Fruit fly (Drosophila melanogaster) whole organism, embryonic: ENCODE results near the gene Cp16.

Experiments
- Ada2b ChIP-seq: fragments of 200-800 bp; sonication (Bioruptor generic); IDR thresholded peaks from 2 replicates; pipeline ENCODE4 v1.3.6; 2022; ENCODE audit warnings: missing biosample characterization, missing genetic modification characterization
- Bdp1 ChIP-seq: fragments of 200-800 bp; sonication (Bioruptor generic); optimal IDR thresholded peaks from 3 replicates; lab custom pipeline; 2016; ENCODE audit warnings: missing biosample characterization, missing genetic modification characterization
- CG1024 ChIP-seq: fragments of 200-800 bp; sonication (Bioruptor generic); IDR thresholded peaks from 2 replicates; pipeline ENCODE4 v1.3.6; 2022; ENCODE audit warnings: missing biosample characterization, missing genetic modification characterization
- CG10267 ChIP-seq: fragments of 200-800 bp; sonication (Bioruptor generic); optimal IDR thresholded peaks from 2 replicates; lab custom pipeline; 2018; ENCODE audit warnings: missing biosample characterization, mild to moderate bottlenecking, missing genetic modification characterization, moderate library complexity
- CG10543 ChIP-seq: fragments of 200-800 bp; sonication (Bioruptor generic); optimal IDR thresholded peaks from 3 replicates; lab custom pipeline; 2017; ENCODE audit warnings: missing biosample characterization, mild to moderate bottlenecking, missing genetic modification characterization, moderate library complexity
- CG10565 ChIP-seq: fragments of 200-800 bp; sonication (Bioruptor generic); optimal IDR thresholded peaks from 3 replicates; lab custom pipeline; 2016; ENCODE audit warnings: missing biosample characterization, mild to moderate bottlenecking, missing genetic modification characterization
- CG11093 ChIP-seq: fragments of 200-800 bp; sonication (Bioruptor generic); IDR thresholded peaks from 3 replicates; pipeline ENCODE4 v1.3.6; 2022; ENCODE audit warnings: missing biosample characterization, missing genetic modification characterization
- CG11723 ChIP-seq: fragments of 200-800 bp; sonication (Bioruptor generic); optimal IDR thresholded peaks from 2 replicates; lab custom pipeline; 2017; ENCODE audit warnings: missing biosample characterization, mild to moderate bottlenecking, missing genetic modification characterization
- CG1529 ChIP-seq: fragments of 200-800 bp; sonication (Bioruptor generic); optimal IDR thresholded peaks from 3 replicates; lab custom pipeline; 2018; ENCODE audit warnings: missing biosample characterization, missing genetic modification characterization
- CG1602 ChIP-seq: fragments of 200-800 bp; sonication (Bioruptor generic); optimal IDR thresholded peaks from 3 replicates; lab custom pipeline; 2016; ENCODE audit warnings: missing biosample characterization, missing genetic modification characterization
- CG1647 ChIP-seq: fragments of 200-800 bp; sonication (Bioruptor generic); optimal IDR thresholded peaks from 3 replicates; lab custom pipeline; 2016; ENCODE audit warnings: missing biosample characterization, missing genetic modification characterization
- CG16815 ChIP-seq: fragments of 200-800 bp; sonication (Bioruptor generic); optimal IDR thresholded peaks from 3 replicates; lab custom pipeline; 2017; ENCODE audit warnings: missing biosample characterization, mild to moderate bottlenecking, missing genetic modification characterization
- CG2712 ChIP-seq: fragments of 200-800 bp; optimal IDR thresholded peaks from 3 replicates; lab custom pipeline; 2019; ENCODE audit warnings: missing biosample characterization, mild to moderate bottlenecking, missing genetic modification characterization, moderate library complexity
- CG33213 ChIP-seq: fragments of 200-800 bp; sonication (Bioruptor generic); optimal IDR thresholded peaks from 3 replicates; lab custom pipeline; 2016; ENCODE audit warnings: missing biosample characterization, missing genetic modification characterization
- CG4854 ChIP-seq: fragments of 200-800 bp; sonication (Bioruptor generic); optimal IDR thresholded peaks from 2 replicates; lab custom pipeline; 2016; ENCODE audit warnings: missing biosample characterization, missing genetic modification characterization, inconsistent platforms
- CG5180 ChIP-seq: fragments of 200-800 bp; sonication (Bioruptor generic); optimal IDR thresholded peaks from 3 replicates; lab custom pipeline; 2017; ENCODE audit warnings: missing biosample characterization, missing genetic modification characterization, mild to moderate bottlenecking, moderate library complexity, missing genetic modification reagents
- CG6654 ChIP-seq: fragments of 200-800 bp; sonication (Bioruptor generic); optimal IDR thresholded peaks from 2 replicates; lab custom pipeline; 2017; ENCODE audit warnings: missing biosample characterization, mild to moderate bottlenecking, missing genetic modification characterization
- CG7556 ChIP-seq: fragments of 200-800 bp; sonication (Bioruptor generic); optimal IDR thresholded peaks from 2 replicates; lab custom pipeline; 2017; ENCODE audit warnings: missing biosample characterization, mild to moderate bottlenecking, missing genetic modification characterization
- CG8359 ChIP-seq: fragments of 200-800 bp; sonication (Bioruptor generic); optimal IDR thresholded peaks from 2 replicates; lab custom pipeline; 2017; ENCODE audit warnings: missing biosample characterization, mild to moderate bottlenecking, missing genetic modification characterization, borderline replicate concordance
- CG9215 ChIP-seq: fragments of 200-800 bp; sonication (Bioruptor generic); IDR thresholded peaks from 2 replicates; pipeline ENCODE4 v1.3.6; 2022; ENCODE audit warnings: missing biosample characterization, missing genetic modification characterization
- CTCF ChIP-seq: fragments of 200-800 bp; sonication (Bioruptor generic); optimal IDR thresholded peaks from 2 replicates; lab custom pipeline; 2017; ENCODE audit warnings: missing biosample characterization, mild to moderate bottlenecking, missing genetic modification characterization, moderate library complexity
- Dek ChIP-seq: fragments of 200-800 bp; sonication (Bioruptor generic); optimal IDR thresholded peaks from 3 replicates; lab custom pipeline; 2019; ENCODE audit warnings: missing biosample characterization, mild to moderate bottlenecking, missing genetic modification characterization, moderate library complexity
- Dp ChIP-seq: fragments of 200-800 bp; sonication (Bioruptor generic); optimal IDR thresholded peaks from 2 replicates; lab custom pipeline; 2018; ENCODE audit warnings: missing biosample characterization, mild to moderate bottlenecking, missing genetic modification characterization, moderate library complexity
- Ets65A ChIP-seq: fragments of 200-800 bp; sonication (Bioruptor generic); peaks from one replicate; lab custom pipeline; 2016; ENCODE audit warnings: missing biosample characterization, missing genetic modification characterization
- H15 ChIP-seq: fragments of 200-800 bp; sonication (Bioruptor generic); IDR thresholded peaks from 3 replicates; pipeline ENCODE4 v1.3.6; 2022; ENCODE audit warnings: missing biosample characterization, missing genetic modification characterization
- NfI ChIP-seq: fragments of 200-800 bp; sonication (Bioruptor generic); optimal IDR thresholded peaks from 3 replicates; lab custom pipeline; 2018; ENCODE audit warnings: missing biosample characterization, mild to moderate bottlenecking, missing genetic modification characterization, moderate library complexity
- Opbp ChIP-seq: fragments of 200-800 bp; sonication (Bioruptor generic); IDR thresholded peaks from 3 replicates; pipeline ENCODE4 v1.3.6; 2022; ENCODE audit warnings: missing biosample characterization, missing genetic modification characterization; ENCODE audit not compliant: partially characterized antibody
- Optix ChIP-seq: fragments of 200-800 bp; sonication (Bioruptor generic); IDR thresholded peaks from 3 replicates; pipeline ENCODE4 v1.3.6; 2022; ENCODE audit warnings: missing biosample characterization, missing genetic modification characterization
- PHDP ChIP-seq: fragments of 200-800 bp; sonication (Bioruptor generic); optimal IDR thresholded peaks from 3 replicates; lab custom pipeline; 2018; ENCODE audit warnings: missing biosample characterization, mild to moderate bottlenecking, missing genetic modification characterization, moderate library complexity
- Ssrp ChIP-seq: fragments of 200-800 bp; sonication (Bioruptor generic); optimal IDR thresholded peaks from 2 replicates; lab custom pipeline; 2018; ENCODE audit warnings: missing biosample characterization, mild to moderate bottlenecking, missing genetic modification characterization, moderate library complexity
- bowl ChIP-seq: fragments of 200-800 bp; sonication (Bioruptor generic); IDR thresholded peaks from 2 replicates; pipeline ENCODE4 v1.3.6; 2022; ENCODE audit warnings: missing biosample characterization, missing genetic modification characterization
- cg ChIP-seq: fragments of 200-800 bp; sonication (Bioruptor generic); optimal IDR thresholded peaks from 3 replicates; lab custom pipeline; 2019; ENCODE audit warnings: missing biosample characterization, mild to moderate bottlenecking, missing genetic modification characterization, moderate library complexity
- chn ChIP-seq: fragments of 200-800 bp; sonication (Bioruptor generic); optimal IDR thresholded peaks from 2 replicates; lab custom pipeline; 2016; ENCODE audit warnings: missing biosample characterization, missing genetic modification characterization
- ci ChIP-seq: fragments of 200-800 bp; sonication (Bioruptor generic); IDR thresholded peaks from 3 replicates; pipeline ENCODE4 v1.3.6; 2022; ENCODE audit warnings: missing biosample characterization, missing genetic modification characterization
- dati ChIP-seq: fragments of 200-800 bp; sonication (Bioruptor generic); IDR thresholded peaks from 2 replicates; pipeline ENCODE4 v1.3.6; 2022; ENCODE audit warnings: missing biosample characterization, missing genetic modification characterization
- esg ChIP-seq: fragments of 200-800 bp; sonication (Bioruptor generic); conservative IDR thresholded peaks from 2 replicates; pipeline ENCODE4 v1.3.6; 2022; ENCODE audit warnings: missing biosample characterization, missing genetic modification characterization
- fd64A ChIP-seq: fragments of 200-800 bp; sonication (Bioruptor generic); optimal IDR thresholded peaks from 3 replicates; lab custom pipeline; 2018; ENCODE audit warnings: missing biosample characterization, mild to moderate bottlenecking, missing genetic modification characterization
- h ChIP-seq: fragments of >200 bp; optimal IDR thresholded peaks from 2 replicates; lab custom pipeline; 2017
- jigr1 ChIP-seq: fragments of 200-800 bp; sonication (Bioruptor generic); IDR thresholded peaks from 3 replicates; pipeline ENCODE4 v1.3.6; 2022; ENCODE audit warnings: missing biosample characterization, missing genetic modification characterization
- kay ChIP-seq: fragments of 200-800 bp; sonication (Bioruptor generic); optimal IDR thresholded peaks from 2 replicates; lab custom pipeline; 2016; ENCODE audit warnings: missing biosample characterization, missing genetic modification characterization
- p53 ChIP-seq: fragments of 200-800 bp; sonication (Bioruptor generic); optimal IDR thresholded peaks from 2 replicates; lab custom pipeline; 2016; ENCODE audit warnings: missing biosample characterization, missing genetic modification characterization
- pfk ChIP-seq: fragments of 200-800 bp; sonication (Bioruptor generic); optimal IDR thresholded peaks from 2 replicates; lab custom pipeline; 2018; ENCODE audit warnings: missing biosample characterization, mild to moderate bottlenecking, missing genetic modification characterization, moderate library complexity
- row ChIP-seq: fragments of 200-800 bp; sonication (Bioruptor generic); IDR thresholded peaks from 3 replicates; pipeline ENCODE4 v1.3.6; 2022; ENCODE audit warnings: missing biosample characterization, missing genetic modification characterization
- shn ChIP-seq: fragments of 200-800 bp; sonication (Bioruptor generic); optimal IDR thresholded peaks from 3 replicates; lab custom pipeline; 2016; ENCODE audit warnings: missing biosample characterization, missing genetic modification characterization
- sisA ChIP-seq: fragments of 200-800 bp; sonication (Bioruptor generic); IDR thresholded peaks from 2 replicates; pipeline ENCODE4 v1.3.6; 2022; ENCODE audit warnings: missing biosample characterization, missing genetic modification characterization
- so ChIP-seq: fragments of 200-800 bp; sonication (Bioruptor generic); IDR thresholded peaks from 3 replicates; pipeline ENCODE4 v1.3.6; 2022; ENCODE audit warnings: missing biosample characterization, missing genetic modification characterization
- stc ChIP-seq: fragments of 200-800 bp; sonication (Bioruptor generic); IDR thresholded peaks from 2 replicates; pipeline ENCODE4 v1.3.6; 2022; ENCODE audit warnings: missing biosample characterization, missing genetic modification characterization
- tx ChIP-seq: fragments of 200-800 bp; sonication (Bioruptor generic); optimal IDR thresholded peaks from 2 replicates; lab custom pipeline; 2016; ENCODE audit warnings: missing biosample characterization, missing genetic modification characterization
- vnd ChIP-seq: fragments of 200-800 bp; sonication (Bioruptor generic); IDR thresholded peaks from 3 replicates; pipeline ENCODE4 v1.3.6; 2022; ENCODE audit warnings: missing biosample characterization, missing genetic modification characterization; ENCODE audit not compliant: partially characterized antibody
- zen2 ChIP-seq: fragments of 200-800 bp; sonication (Bioruptor generic); IDR thresholded peaks from 3 replicates; pipeline ENCODE4 v1.3.6; 2022; ENCODE audit warnings: missing biosample characterization, missing genetic modification characterization; ENCODE audit not compliant: partially characterized antibody
- zfh1 ChIP-seq: fragments of 200-800 bp; sonication (Bioruptor generic); IDR thresholded peaks from 3 replicates; pipeline ENCODE4 v1.3.6; 2022; ENCODE audit warnings: missing biosample characterization, missing genetic modification characterization

The Cp16 gene

dm6 chr3L:8696487-8696954 lies 35.2 kb upstream of the Cp16 start (continued):
- TF ChIP-seq esg (GFP tag; lab: Robert Waterston, UW) (no peak), Ssrp (tag; lab: Kevin White, UChicago) (peak; percentile 7), CG1529 (GFP tag; lab: Kevin White, UChicago) (peak; percentile 76), CG16815 (GFP tag; lab: Kevin White, UChicago) (no peak), CG10543 (GFP tag; lab: Kevin White, UChicago) (peak; percentile 97), jigr1 (GFP tag; lab: Robert Waterston, UW) (no peak), H15 (GFP tag; lab: Robert Waterston, UW) (no peak), chn (GFP tag; lab: Kevin White, UChicago) (no peak), CG7556 (GFP tag; lab: Kevin White, UChicago) (peak; percentile 64), kay (GFP tag; lab: Kevin White, UChicago) (peak; percentile 51), fd64A (GFP tag; lab: Kevin White, UChicago) (peak; percentile 86), CTCF (GFP tag; lab: Kevin White, UChicago) (peak; percentile 12), CG11723 (GFP tag; lab: Kevin White, UChicago) (peak; percentile 79), tx (GFP tag; lab: Kevin White, UChicago) (no peak), Dek (tag; lab: Kevin White, UChicago) (peak; percentile 44), CG10565 (no peak), CG8359 (GFP tag; lab: Kevin White, UChicago) (peak; percentile 56), CG4854 (GFP tag; lab: Kevin White, UChicago) (peak; percentile 5), CG10267 (tag; lab: Kevin White, UChicago) (peak; percentile 1), CG1024 (0 out of 2 replicates have a peak, but pooled peaks have one; percentile 38), p53 (GFP tag; lab: Kevin White, UChicago) (no peak), CG1647 (GFP tag; lab: Kevin White, UChicago) (no peak), shn (GFP tag; lab: Kevin White, UChicago) (no peak), CG9215 (GFP tag; lab: Robert Waterston, UW) (no peak; the same call in 1 of the 2 replicates), cg (no peak), Opbp (0 out of 3 replicates have a peak, but pooled peaks have one; percentile 37), CG2712 (peak; percentile 50), Bdp1 (GFP tag; lab: Kevin White, UChicago) (no peak), bowl (GFP tag; lab: Robert Waterston, UW) (no peak; the same call in 1 of the 2 replicates), NfI (GFP tag; lab: Kevin White, UChicago) (peak; percentile 62), Ada2b (GFP tag; lab: Robert Waterston, UW) (0 out of 2 replicates have a peak, but pooled peaks have one; percentile 20), zen2 (0 out of 3 replicates have a peak, but pooled peaks have one; percentile 15), stc (GFP tag; lab: Robert Waterston, UW) (peak; percentile 48; the same call in 1 of the 2 replicates), CG33213 (GFP tag; lab: Kevin White, UChicago) (peak; percentile 56), CG11093 (peak; percentile 13; the same call in 1 of the 3 replicates), row (GFP tag; lab: Robert Waterston, UW) (no peak; the same call in 2 of the 3 replicates), CG5180 (GFP tag; lab: Kevin White, UChicago) (peak; percentile 70), ci (GFP tag; lab: Robert Waterston, UW) (peak; percentile 86), CG1602 (peak; percentile 18), PHDP (peak; percentile 66), Ets65A (GFP tag; lab: Kevin White, UChicago) (peak; percentile 63), Optix (GFP tag; lab: Robert Waterston, UW) (peak; percentile 34; the same call in 1 of the 3 replicates), zfh1 (peak; percentile 62; the same call in 2 of the 3 replicates), dati (GFP tag; lab: Robert Waterston, UW) (no peak), CG6654 (peak; percentile 34), sisA (GFP tag; lab: Robert Waterston, UW) (no peak), h (lab: Kevin White, UChicago) (no peak), so (GFP tag; lab: Robert Waterston, UW) (peak; percentile 74; the same call in 2 of the 3 replicates), Dp (no peak), vnd (GFP tag; lab: Robert Waterston, UW) (0 out of 3 replicates have a peak, but pooled peaks have one; percentile 20), pfk (GFP tag; lab: Kevin White, UChicago) (peak; percentile 46)
